Fruit fly (Drosophila melanogaster): ENCODE results near the gene CG31606.

CG31606 gene

dm6 chr2L:8126849-8127602 is 20.4 kb upstream of the CG31606 start, which contains the start of the genes CG12375 and CG8668 (continued):
- TF ChIP-seq yki (optimal IDR thresholded peaks at IDR 0.05), result no peak
- TF ChIP-seq CG10267 (tag; optimal IDR thresholded peaks at IDR 0.05), result peak; percentile 37
- TF ChIP-seq ken (GFP tag; IDR thresholded peaks at IDR 0.05), result no peak
- TF ChIP-seq zf30C (GFP tag; optimal IDR thresholded peaks at IDR 0.05), result no peak
- peak; percentile 7 for TF ChIP-seq CG9797 (GFP tag; optimal IDR thresholded peaks at IDR 0.05)
- no peak for TF ChIP-seq onecut (GFP tag; IDR thresholded peaks at IDR 0.05)
- TF ChIP-seq CG9932 (GFP tag; IDR thresholded peaks at IDR 0.05), result no peak
- TF ChIP-seq scrt (GFP tag; optimal IDR thresholded peaks at IDR 0.05), result no peak
- TF ChIP-seq CG2199 (GFP tag; IDR thresholded peaks at IDR 0.05), result no peak
- no peak for TF ChIP-seq stc (GFP tag; IDR thresholded peaks at IDR 0.05)
- TF ChIP-seq Dek (tag; optimal IDR thresholded peaks at IDR 0.05), result no peak
- TF ChIP-seq vvl (GFP tag; IDR thresholded peaks at IDR 0.05), result peak; percentile 59; the same call in 1 of the 2 replicates
- no peak for TF ChIP-seq bsh (GFP tag; optimal IDR thresholded peaks at IDR 0.05)
- TF ChIP-seq Oaz (GFP tag; IDR thresholded peaks at IDR 0.05), result no peak
- TF ChIP-seq Ravus (GFP tag; IDR thresholded peaks at IDR 0.05), result no peak
- TF ChIP-seq Optix (GFP tag; IDR thresholded peaks at IDR 0.05), result no peak
- TF ChIP-seq CG3726 (GFP tag; IDR thresholded peaks at IDR 0.05), result no peak
- no peak for TF ChIP-seq Max (GFP tag; optimal IDR thresholded peaks at IDR 0.05)
- no peak for TF ChIP-seq CG7745 (tag; optimal IDR thresholded peaks at IDR 0.05)
- TF ChIP-seq ftz-f1 (GFP tag; optimal IDR thresholded peaks at IDR 0.05), result no peak
- TF ChIP-seq CG4282 (GFP tag; optimal IDR thresholded peaks at IDR 0.05), result no peak
- no peak for TF ChIP-seq CG30020 (tag; optimal IDR thresholded peaks at IDR 0.05)
- no peak for TF ChIP-seq HmgD (GFP tag; optimal IDR thresholded peaks at IDR 0.05)
- TF ChIP-seq CG3281 (GFP tag; optimal IDR thresholded peaks at IDR 0.05), result peak; percentile 13
- no peak for TF ChIP-seq MTF-1 (GFP tag; optimal IDR thresholded peaks at IDR 0.05; ENCODE audit: borderline replicate concordance)
- TF ChIP-seq CG2875 (GFP tag; optimal IDR thresholded peaks at IDR 0.05), result no peak
- TF ChIP-seq sqz (GFP tag; optimal IDR thresholded peaks at IDR 0.05), result no peak
- no peak for TF ChIP-seq da (GFP tag; optimal IDR thresholded peaks at IDR 0.05)
- peak; percentile 83 for TF ChIP-seq Opbp (GFP tag; IDR thresholded peaks at IDR 0.05; ENCODE audit: partially characterized antibody)
- no peak for TF ChIP-seq D19B (GFP tag; optimal IDR thresholded peaks at IDR 0.05)
- TF ChIP-seq CG9609 (GFP tag; optimal IDR thresholded peaks at IDR 0.05), result no peak
- peak; percentile 84 for TF ChIP-seq unc-4 (GFP tag; IDR thresholded peaks at IDR 0.05; ENCODE audit: partially characterized antibody)
- TF ChIP-seq jing (GFP tag; optimal IDR thresholded peaks at IDR 0.05), result no peak
- TF ChIP-seq sima (GFP tag; optimal IDR thresholded peaks at IDR 0.05), result no peak
- no peak; the same call in 2 of the 3 replicates for TF ChIP-seq CG17361 (GFP tag; IDR thresholded peaks at IDR 0.05)
- TF ChIP-seq eve (GFP tag; optimal IDR thresholded peaks at IDR 0.05), result no peak
- TF ChIP-seq CG32772 (GFP tag; IDR thresholded peaks at IDR 0.05), result no peak
- no peak for TF ChIP-seq NC2α (GFP tag; optimal IDR thresholded peaks at IDR 0.05)
- TF ChIP-seq bab2 (GFP tag; optimal IDR thresholded peaks at IDR 0.05), result no peak
- TF ChIP-seq CG34224 (GFP tag; IDR thresholded peaks at IDR 0.05; ENCODE audit: partially characterized antibody), result peak; percentile 85
- TF ChIP-seq prd (optimal IDR thresholded peaks at IDR 0.05), result no peak
- no peak for TF ChIP-seq prd (GFP tag; IDR thresholded peaks at IDR 0.05)
- TF ChIP-seq schlank (tag; optimal IDR thresholded peaks at IDR 0.05), result no peak
- TF ChIP-seq bigmax (GFP tag; optimal IDR thresholded peaks at IDR 0.05), result no peak
- TF ChIP-seq zen (tag; optimal IDR thresholded peaks at IDR 0.05), result no peak
- TF ChIP-seq CG11723 (GFP tag; optimal IDR thresholded peaks at IDR 0.05), result no peak
- TF ChIP-seq mam (GFP tag; optimal IDR thresholded peaks at IDR 0.05), result no peak
- peak; percentile 22 for TF ChIP-seq CTCF (GFP tag; optimal IDR thresholded peaks at IDR 0.05)
- TF ChIP-seq cwo (GFP tag; optimal IDR thresholded peaks at IDR 0.05), result no peak
- TF ChIP-seq CG15011 (GFP tag; optimal IDR thresholded peaks at IDR 0.05), result no peak
- TF ChIP-seq Lhr (GFP tag; optimal IDR thresholded peaks at IDR 0.05), result no peak

Data from whole organism, embryonic.